Fruit fly (Drosophila melanogaster): ENCODE measurements around the gene CG15317.

CG15317 gene

dm6 chrX:9584104-9584947, 28.0 kb upstream of the CG15317 start (continued):
- 0 out of 2 replicates have a peak, but pooled peaks have one; percentile 36 for TF ChIP-seq CG32772 (GFP tag; IDR thresholded peaks at IDR 0.05)
- no peak for TF ChIP-seq sim (GFP tag; IDR thresholded peaks at IDR 0.05)
- TF ChIP-seq Scr (GFP tag; IDR thresholded peaks at IDR 0.05; ENCODE audit: partially characterized antibody): no peak
- TF ChIP-seq CG11247 (GFP tag; IDR thresholded peaks at IDR 0.05): peak; percentile 6; the same call in 1 of the 2 replicates
- no peak for TF ChIP-seq CG6254 (GFP tag; optimal IDR thresholded peaks at IDR 0.05)
- no peak for TF ChIP-seq Hsf (GFP tag; optimal IDR thresholded peaks at IDR 0.05)
- no peak for TF ChIP-seq toy (GFP tag; IDR thresholded peaks at IDR 0.05)
- no peak for TF ChIP-seq Bdp1 (GFP tag; optimal IDR thresholded peaks at IDR 0.05)
- no peak for TF ChIP-seq Camta (GFP tag; optimal IDR thresholded peaks at IDR 0.05)
- TF ChIP-seq br (optimal IDR thresholded peaks at IDR 0.05): no peak
- peak; percentile 93 for TF ChIP-seq ftz-f1 (GFP tag; optimal IDR thresholded peaks at IDR 0.05)
- TF ChIP-seq nerfin-2 (GFP tag; IDR thresholded peaks at IDR 0.05; ENCODE audit: partially characterized antibody): no peak
- TF ChIP-seq CG18262 (tag; optimal IDR thresholded peaks at IDR 0.05): no peak
- TF ChIP-seq H2.0 (GFP tag; IDR thresholded peaks at IDR 0.05): no peak
- peak; percentile 59 for TF ChIP-seq pros (GFP tag; optimal IDR thresholded peaks at IDR 0.05)
- TF ChIP-seq CG34224 (GFP tag; IDR thresholded peaks at IDR 0.05; ENCODE audit: partially characterized antibody): peak; percentile 28; the same call in 1 of the 3 replicates
- TF ChIP-seq danr (GFP tag; IDR thresholded peaks at IDR 0.05): no peak
- TF ChIP-seq CG15011 (GFP tag; optimal IDR thresholded peaks at IDR 0.05): no peak
- peak; percentile 12 for TF ChIP-seq nom (GFP tag; optimal IDR thresholded peaks at IDR 0.05)
- 0 out of 2 replicates have a peak, but pooled peaks have one; percentile 13 for TF ChIP-seq seq (GFP tag; IDR thresholded peaks at IDR 0.05)
- no peak for TF ChIP-seq fru (optimal IDR thresholded peaks at IDR 0.05)
- no peak for TF ChIP-seq nerfin-1 (tag; optimal IDR thresholded peaks at IDR 0.05)
- TF ChIP-seq Fer1 (GFP tag; optimal IDR thresholded peaks at IDR 0.05): no peak
- no peak for TF ChIP-seq YL-1 (GFP tag; optimal IDR thresholded peaks at IDR 0.05)
- TF ChIP-seq sqz (GFP tag; optimal IDR thresholded peaks at IDR 0.05): no peak
- TF ChIP-seq ken (GFP tag; IDR thresholded peaks at IDR 0.05): no peak
- TF ChIP-seq Hr78 (GFP tag; optimal IDR thresholded peaks at IDR 0.05): no peak
- TF ChIP-seq odd (GFP tag; optimal IDR thresholded peaks at IDR 0.05): no peak
- TF ChIP-seq da (GFP tag; optimal IDR thresholded peaks at IDR 0.05): no peak
- no peak for TF ChIP-seq CG18764 (GFP tag; optimal IDR thresholded peaks at IDR 0.05)
- no peak for TF ChIP-seq scrt (GFP tag; optimal IDR thresholded peaks at IDR 0.05)
- TF ChIP-seq CG17385 (GFP tag; optimal IDR thresholded peaks at IDR 0.05): no peak
- no peak for TF ChIP-seq CG6791 (GFP tag; IDR thresholded peaks at IDR 0.05; ENCODE audit: partially characterized antibody)
- no peak for TF ChIP-seq bowl (GFP tag; IDR thresholded peaks at IDR 0.05)
- TF ChIP-seq nau (GFP tag; optimal IDR thresholded peaks at IDR 0.05): no peak
- TF ChIP-seq Pdp1 (GFP tag; optimal IDR thresholded peaks at IDR 0.05): no peak
- TF ChIP-seq CG34422 (GFP tag; IDR thresholded peaks at IDR 0.05): no peak; the same call in 2 of the 3 replicates
- TF ChIP-seq tll (GFP tag; optimal IDR thresholded peaks at IDR 0.05): no peak
- no peak for TF ChIP-seq CG7928 (GFP tag; optimal IDR thresholded peaks at IDR 0.05)
- no peak for TF ChIP-seq Atf-2 (GFP tag; optimal IDR thresholded peaks at IDR 0.05)
- peak; percentile 42 for TF ChIP-seq Usf (GFP tag; optimal IDR thresholded peaks at IDR 0.05)
- TF ChIP-seq gcm (GFP tag; optimal IDR thresholded peaks at IDR 0.05): no peak
- TF ChIP-seq CG7556 (GFP tag; optimal IDR thresholded peaks at IDR 0.05): no peak
- TF ChIP-seq CG14667 (GFP tag; IDR thresholded peaks at IDR 0.05): no peak
- no peak for TF ChIP-seq trem (tag; optimal IDR thresholded peaks at IDR 0.05)
- TF ChIP-seq caup (GFP tag; optimal IDR thresholded peaks at IDR 0.05; ENCODE audit: severe bottlenecking): no peak
- TF ChIP-seq CG4707 (GFP tag; optimal IDR thresholded peaks at IDR 0.05): no peak
- TF ChIP-seq CG12299 (tag; optimal IDR thresholded peaks at IDR 0.05): no peak
- no peak for TF ChIP-seq CG8765 (GFP tag; IDR thresholded peaks at IDR 0.05)

All from whole organism, embryonic.